Worm (Caenorhabditis elegans): ENCODE measurements around the gene AC7.3.

DNA sequence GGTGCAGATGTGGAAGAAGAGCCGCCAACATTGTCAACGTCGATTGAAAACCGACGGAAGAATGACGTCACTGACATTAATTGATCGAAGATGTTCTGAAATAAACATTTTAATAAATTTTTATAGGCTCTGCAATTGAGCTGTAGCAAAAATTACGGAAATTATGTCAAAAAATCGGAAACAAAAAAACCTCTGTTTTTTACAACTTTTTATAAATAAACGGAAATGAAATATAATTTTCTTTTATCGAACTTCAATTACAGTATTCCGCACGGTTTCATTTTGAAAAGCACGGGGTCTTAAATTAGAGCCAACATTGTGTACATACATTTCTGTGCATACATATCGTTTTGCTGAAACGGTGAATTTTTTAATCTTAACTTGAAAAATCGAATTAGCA lies 40.8 kb downstream of the AC7.3 start, which contains the start of gene soc-2:
- TF ChIP-seq ztf-23 (GFP tag; IDR thresholded peaks at IDR 0.05) (no peak), klf-2 (GFP tag; conservative IDR thresholded peaks at IDR 0.05) (no peak)

Measured in whole organism, midembryonic.